Fruit fly (Drosophila melanogaster): ENCODE measurements around the gene Dyro.

DNA sequence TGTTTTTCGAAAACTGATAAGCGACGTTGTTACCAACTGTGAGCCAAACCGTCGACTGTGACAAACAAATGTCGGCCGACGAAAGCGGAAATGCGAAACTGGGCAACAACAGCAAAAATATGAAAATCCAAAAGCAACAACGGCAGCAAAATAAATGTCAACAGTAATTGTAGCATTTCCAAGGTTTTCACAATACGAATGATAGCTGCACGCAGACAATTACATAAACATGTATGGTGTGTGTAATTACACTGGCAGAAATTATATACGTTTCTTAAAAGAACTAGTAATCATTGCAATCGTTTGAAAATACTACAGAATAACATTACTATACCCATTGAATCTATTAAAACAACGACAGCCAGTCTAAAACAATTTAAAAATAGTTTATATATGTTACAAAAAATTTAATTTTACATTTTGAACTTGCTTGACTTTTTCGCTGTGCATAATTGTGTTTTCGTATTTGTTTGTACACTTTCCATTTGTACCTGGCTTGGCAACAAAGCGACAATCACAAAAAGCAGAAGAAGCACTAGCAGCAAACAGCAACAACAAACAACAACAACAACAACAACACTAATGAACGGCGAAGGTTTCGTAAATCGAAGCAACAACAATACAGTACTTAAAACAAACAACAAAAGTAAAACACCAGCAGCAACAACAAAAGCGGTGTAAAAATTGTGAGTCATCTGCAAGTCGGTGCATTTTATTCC is 34.8 kb downstream of the Dyro start:
- TF ChIP-seq CG8089 (GFP tag; optimal IDR thresholded peaks at IDR 0.05), result peak; percentile 14
- no peak for TF ChIP-seq nerfin-2 (GFP tag; IDR thresholded peaks at IDR 0.05; ENCODE audit: partially characterized antibody)
- TF ChIP-seq Ets65A (GFP tag), result peak; percentile 91
- no peak for TF ChIP-seq CG13123 (GFP tag; optimal IDR thresholded peaks at IDR 0.05)
- TF ChIP-seq btn (GFP tag; optimal IDR thresholded peaks at IDR 0.05), result no peak

Measured in whole organism, embryonic.